Worm (Caenorhabditis elegans): ENCODE measurements around the gene T16G12.4.

DNA sequence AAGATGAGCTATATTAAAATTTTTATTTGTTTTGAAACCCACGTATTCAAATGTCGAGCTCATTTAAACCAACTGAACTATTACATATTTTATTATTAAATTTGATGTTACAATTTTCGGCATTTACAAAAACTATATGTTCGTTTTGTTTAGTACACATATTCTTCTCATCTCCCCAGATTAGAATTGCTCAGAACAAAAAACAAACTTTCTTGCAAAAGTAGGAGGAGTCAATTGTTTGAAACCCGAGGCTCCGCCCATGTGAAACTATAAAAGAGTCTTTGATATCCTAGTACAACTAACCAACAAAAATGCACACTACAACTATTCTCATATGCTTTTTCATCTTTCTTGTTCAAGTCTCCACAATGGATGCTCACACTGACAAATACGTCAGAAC is 31.6 kb upstream of the T16G12.4 start, which contains the start of gene ins-22:
- no peak for TF ChIP-seq blmp-1 (tag; optimal IDR thresholded peaks at IDR 0.05)
- TF ChIP-seq elt-3 (tag; optimal IDR thresholded peaks at IDR 0.05) = no peak
- no peak for TF ChIP-seq lsy-2 (tag; optimal IDR thresholded peaks at IDR 0.05)
- TF ChIP-seq ztf-11 (tag; optimal IDR thresholded peaks at IDR 0.05) = no peak
- TF ChIP-seq ceh-83 (GFP tag; optimal IDR thresholded peaks at IDR 0.05) = no peak
- no peak for TF ChIP-seq nhr-12 (tag; optimal IDR thresholded peaks at IDR 0.05)
- TF ChIP-seq ham-2 (GFP tag; optimal IDR thresholded peaks at IDR 0.05) = no peak
